Fruit fly (Drosophila melanogaster): ENCODE results near the gene CG3078.

CG3078 gene

DNA sequence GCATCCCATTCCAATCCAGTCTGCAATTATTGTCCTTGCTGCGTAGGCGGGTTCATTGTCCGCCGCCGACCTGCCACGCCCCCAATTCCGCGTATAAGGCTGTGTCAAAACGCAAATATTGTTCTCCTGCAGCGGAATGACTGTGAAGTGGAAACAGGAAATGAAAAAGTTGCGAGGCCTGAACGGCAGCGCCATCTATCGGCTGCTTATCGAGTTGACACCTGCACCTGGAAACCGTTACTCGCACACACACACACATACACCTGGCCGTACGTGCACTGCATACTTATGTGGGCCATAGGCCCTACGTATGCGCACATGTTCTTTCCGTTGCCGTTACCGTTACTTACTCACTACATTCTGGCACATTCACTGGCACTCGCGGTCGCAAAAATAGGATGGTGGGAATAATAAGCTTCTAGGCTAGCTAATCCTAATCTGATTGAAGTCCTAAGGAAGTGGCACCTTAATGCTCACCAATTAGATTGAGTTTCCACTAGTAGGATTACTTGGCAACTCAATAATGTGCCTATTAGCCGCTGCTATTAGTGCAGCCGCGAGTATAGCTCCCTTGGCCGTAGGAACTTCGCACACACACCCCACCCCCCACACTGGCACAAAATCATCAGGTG lies 945 bp downstream of the CG3078 start:
- TF ChIP-seq Sin3A (optimal IDR thresholded peaks at IDR 0.05) = no peak
- TF ChIP-seq insv (optimal IDR thresholded peaks at IDR 0.05) = no peak
- no peak for TF ChIP-seq ttk (optimal IDR thresholded peaks at IDR 0.05)
- TF ChIP-seq Myc (optimal IDR thresholded peaks at IDR 0.05) = no peak
- TF ChIP-seq h (optimal IDR thresholded peaks at IDR 0.05) = no peak
- no peak for TF ChIP-seq psq (optimal IDR thresholded peaks at IDR 0.05)

dm6 chrX:2255035-2255434 lies 4.6 kb downstream of the CG3078 start:
- no peak for TF ChIP-seq Myc (optimal IDR thresholded peaks at IDR 0.05)
- TF ChIP-seq Sin3A (optimal IDR thresholded peaks at IDR 0.05) = no peak
- TF ChIP-seq h (optimal IDR thresholded peaks at IDR 0.05) = no peak
- no peak for TF ChIP-seq insv (optimal IDR thresholded peaks at IDR 0.05)
- TF ChIP-seq ttk (optimal IDR thresholded peaks at IDR 0.05) = no peak
- TF ChIP-seq psq (optimal IDR thresholded peaks at IDR 0.05) = no peak

DNA sequence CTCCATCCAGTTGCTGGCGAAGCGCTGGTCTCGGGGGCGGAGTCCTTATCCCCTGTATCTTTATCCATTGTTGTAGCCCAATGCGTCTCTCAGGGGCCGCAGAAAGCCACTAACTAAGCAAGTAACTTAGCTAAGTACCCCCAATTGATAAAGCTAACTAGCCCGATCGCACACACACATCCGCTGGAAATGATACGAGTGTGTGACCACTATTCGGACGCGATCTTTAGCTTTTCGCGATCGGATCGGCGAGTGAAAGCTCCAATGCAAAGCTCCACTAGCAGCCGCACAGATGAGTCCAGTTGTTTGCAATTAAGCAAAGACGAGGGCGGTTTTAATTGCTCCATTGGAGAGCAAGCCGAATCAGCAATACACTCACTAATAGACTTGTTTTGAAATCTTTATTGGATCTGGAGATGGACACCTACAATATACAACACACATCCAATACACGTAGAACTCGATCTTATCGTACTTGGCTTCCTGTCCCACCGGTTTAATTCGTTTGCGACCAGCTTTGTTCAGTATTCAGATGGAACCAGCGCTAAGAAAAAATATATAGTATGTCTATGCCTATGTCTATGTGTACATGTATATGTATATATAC lies 5.5 kb downstream of the CG3078 start, which contains the start of gene CG3091:
Gene CG3091, minus strand, starts transcription at position 178 of the 607 bp plus-strand sequence.
- no peak for TF ChIP-seq insv (optimal IDR thresholded peaks at IDR 0.05)
- TF ChIP-seq Sin3A (optimal IDR thresholded peaks at IDR 0.05) = no peak
- no peak for TF ChIP-seq h (optimal IDR thresholded peaks at IDR 0.05)
- TF ChIP-seq psq (optimal IDR thresholded peaks at IDR 0.05) = no peak
- no peak for TF ChIP-seq ttk (optimal IDR thresholded peaks at IDR 0.05)
- TF ChIP-seq Myc (optimal IDR thresholded peaks at IDR 0.05) = no peak

dm6 chrX:2251688-2252087 lies 8.0 kb downstream of the CG3078 start, which contains the start of gene CG3191:
Gene CG3191, minus strand, starts transcription at chrX:2251993.
- no peak for TF ChIP-seq Myc (optimal IDR thresholded peaks at IDR 0.05)
- no peak for TF ChIP-seq psq (optimal IDR thresholded peaks at IDR 0.05)
- no peak for TF ChIP-seq insv (optimal IDR thresholded peaks at IDR 0.05)
- TF ChIP-seq ttk (optimal IDR thresholded peaks at IDR 0.05) = no peak
- no peak for TF ChIP-seq Sin3A (optimal IDR thresholded peaks at IDR 0.05)
- TF ChIP-seq h (optimal IDR thresholded peaks at IDR 0.05) = no peak

DNA sequence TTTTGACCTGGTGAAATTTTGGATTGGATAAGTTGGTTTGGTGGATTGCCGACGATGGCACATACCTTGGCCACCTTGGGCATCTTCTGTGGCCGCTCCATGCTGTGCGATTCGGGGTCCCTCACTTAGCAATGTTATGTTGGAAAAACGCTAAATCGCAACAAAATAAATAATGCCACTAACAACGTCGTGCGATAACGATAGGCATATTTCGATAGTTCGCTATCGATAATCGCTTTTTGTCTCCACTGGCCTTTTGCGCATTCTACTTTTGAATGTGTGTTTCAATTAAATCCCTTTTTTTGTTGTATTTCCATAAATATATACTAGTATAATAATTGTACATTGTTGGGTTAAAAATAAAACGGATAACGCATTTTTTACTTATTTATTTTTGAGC lies 9.9 kb downstream of the CG3078 start, which contains the start of gene crn:
Gene crn, minus strand, starts transcription at position 221 of the 400 bp plus-strand sequence.
- no peak for TF ChIP-seq psq (optimal IDR thresholded peaks at IDR 0.05)
- TF ChIP-seq Myc (optimal IDR thresholded peaks at IDR 0.05) = no peak
- no peak for TF ChIP-seq insv (optimal IDR thresholded peaks at IDR 0.05)
- no peak for TF ChIP-seq Sin3A (optimal IDR thresholded peaks at IDR 0.05)
- no peak for TF ChIP-seq ttk (optimal IDR thresholded peaks at IDR 0.05)
- no peak for TF ChIP-seq h (optimal IDR thresholded peaks at IDR 0.05)

dm6 chrX:2245931-2246330 lies 13.7 kb downstream of the CG3078 start, which contains the start of gene Or2a:
Gene Or2a, plus strand, starts transcription at chrX:2246231.
- TF ChIP-seq h (optimal IDR thresholded peaks at IDR 0.05) (no peak), Sin3A (optimal IDR thresholded peaks at IDR 0.05) (no peak), ttk (optimal IDR thresholded peaks at IDR 0.05) (no peak), Myc (optimal IDR thresholded peaks at IDR 0.05) (no peak), insv (optimal IDR thresholded peaks at IDR 0.05) (no peak), psq (optimal IDR thresholded peaks at IDR 0.05) (no peak)

DNA sequence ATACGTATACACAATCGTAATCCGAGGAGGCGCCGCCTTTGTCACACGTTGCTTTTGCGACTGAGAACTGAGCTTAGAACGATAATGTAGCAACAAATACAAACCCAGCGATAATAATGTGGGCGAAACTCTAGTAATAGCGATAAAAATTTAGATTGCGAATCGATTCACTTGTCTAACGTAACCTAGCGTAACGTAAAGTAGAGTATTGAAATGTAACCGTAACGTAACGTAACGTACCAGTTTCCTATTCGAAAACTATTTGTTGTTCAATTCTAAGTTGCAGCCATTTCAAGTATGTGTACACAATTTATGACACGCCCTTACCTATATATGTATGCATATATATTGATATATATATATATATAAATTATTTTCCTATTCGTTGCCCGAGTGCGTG lies 14.9 kb downstream of the CG3078 start:
- TF ChIP-seq psq (optimal IDR thresholded peaks at IDR 0.05) (no peak), h (optimal IDR thresholded peaks at IDR 0.05) (no peak), Myc (optimal IDR thresholded peaks at IDR 0.05) (no peak), Sin3A (optimal IDR thresholded peaks at IDR 0.05) (no peak), insv (optimal IDR thresholded peaks at IDR 0.05) (no peak), ttk (optimal IDR thresholded peaks at IDR 0.05) (no peak)

dm6 chrX:2242897-2243296 lies 16.8 kb downstream of the CG3078 start:
- TF ChIP-seq ttk (optimal IDR thresholded peaks at IDR 0.05) (no peak), Myc (optimal IDR thresholded peaks at IDR 0.05) (no peak), Sin3A (optimal IDR thresholded peaks at IDR 0.05) (no peak), insv (optimal IDR thresholded peaks at IDR 0.05) (no peak), psq (optimal IDR thresholded peaks at IDR 0.05) (no peak), h (optimal IDR thresholded peaks at IDR 0.05) (no peak)

DNA sequence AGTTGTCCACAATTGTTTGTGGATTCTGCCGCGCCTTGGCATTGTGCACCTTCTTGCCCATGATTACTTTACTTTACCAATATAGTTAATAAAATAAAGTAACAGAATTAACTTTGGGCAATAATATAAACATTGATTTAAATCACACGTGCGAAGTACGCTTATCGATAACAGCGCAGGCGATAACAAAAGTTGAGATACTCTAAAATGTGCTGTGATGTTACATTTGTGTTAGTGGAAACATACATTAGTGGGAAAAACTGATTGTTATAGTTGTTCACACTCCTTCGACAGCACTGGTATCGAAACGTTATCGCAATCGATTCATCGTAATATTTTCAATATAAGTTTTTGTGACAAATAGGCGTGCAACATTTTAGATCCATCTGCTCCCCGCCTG lies 17.8 kb downstream of the CG3078 start, which contains the start of gene kz:
Gene kz, minus strand, starts transcription at position 194 of the 400 bp plus-strand sequence.
- TF ChIP-seq psq (optimal IDR thresholded peaks at IDR 0.05) (no peak), insv (optimal IDR thresholded peaks at IDR 0.05) (no peak), ttk (optimal IDR thresholded peaks at IDR 0.05) (no peak), Myc (optimal IDR thresholded peaks at IDR 0.05) (no peak), Sin3A (optimal IDR thresholded peaks at IDR 0.05) (no peak), h (optimal IDR thresholded peaks at IDR 0.05) (no peak)

- TF ChIP-seq Sin3A (optimal IDR thresholded peaks at IDR 0.05) = no peak
- TF ChIP-seq insv (optimal IDR thresholded peaks at IDR 0.05) = no peak
- no peak for TF ChIP-seq ttk (optimal IDR thresholded peaks at IDR 0.05)
- no peak for TF ChIP-seq h (optimal IDR thresholded peaks at IDR 0.05)
- TF ChIP-seq psq (optimal IDR thresholded peaks at IDR 0.05) = no peak
- TF ChIP-seq Myc (optimal IDR thresholded peaks at IDR 0.05) = no peak
Observed at dm6 chrX:2225138-2225537, 34.5 kb downstream of the CG3078 start, which contains the start of gene pcx. Gene pcx, plus strand, starts transcription at chrX:2225296.

DNA sequence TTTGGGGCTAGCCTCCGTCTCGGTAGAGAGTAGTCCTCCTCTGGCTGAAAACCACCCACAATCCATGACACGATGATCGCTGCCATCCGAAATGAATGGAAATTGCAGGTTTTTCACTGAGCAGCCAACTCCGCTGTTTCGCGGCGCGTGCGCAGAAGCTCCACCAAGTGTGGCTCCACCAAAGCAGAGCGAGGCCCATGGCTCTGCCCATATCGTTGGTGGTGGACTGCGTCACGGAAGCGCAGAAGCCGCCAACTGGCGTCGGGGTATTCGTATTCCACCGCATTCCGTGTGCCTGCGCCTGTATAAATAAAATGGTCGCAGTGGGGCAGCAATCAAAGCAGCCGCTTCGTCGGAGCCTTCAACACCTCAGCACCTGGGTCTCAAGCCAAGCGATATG lies 36.2 kb downstream of the CG3078 start, which contains the start of gene CG14052:
Gene CG14052, plus strand, starts transcription at position 301 of the 400 bp plus-strand sequence.
- TF ChIP-seq Myc (optimal IDR thresholded peaks at IDR 0.05) (no peak), Sin3A (optimal IDR thresholded peaks at IDR 0.05) (no peak), insv (optimal IDR thresholded peaks at IDR 0.05) (no peak), psq (optimal IDR thresholded peaks at IDR 0.05) (no peak), ttk (optimal IDR thresholded peaks at IDR 0.05) (no peak)

DNA sequence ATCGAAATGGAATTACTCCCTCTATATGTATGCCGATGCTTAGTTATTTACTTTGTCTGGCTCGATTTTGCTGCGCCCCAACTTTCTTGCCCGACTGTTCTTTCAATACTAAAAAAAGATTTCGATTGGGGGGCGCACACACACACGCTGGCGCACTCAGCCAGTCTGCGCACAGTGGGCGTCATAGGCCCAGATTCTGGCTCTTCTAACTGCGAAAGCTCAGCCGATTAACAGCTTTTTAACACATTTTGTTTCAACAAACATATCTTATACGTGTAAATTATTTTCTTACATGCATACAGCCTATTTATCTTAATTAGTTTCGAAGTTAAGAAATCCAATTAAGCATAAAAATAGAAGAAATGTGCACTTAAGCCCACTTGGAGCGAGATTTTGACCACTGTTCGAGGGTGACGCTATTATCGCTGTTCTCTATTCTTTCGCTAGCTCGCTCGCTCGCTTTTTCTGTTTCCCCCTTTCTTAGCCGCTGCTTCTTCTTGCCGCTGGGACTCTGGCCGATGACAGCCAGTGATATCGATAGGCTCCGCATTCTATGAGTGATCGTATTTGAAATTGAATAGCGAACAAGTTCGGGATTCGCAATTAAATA lies 37.4 kb downstream of the CG3078 start, which contains the start of gene Vinc:
Gene Vinc, minus strand, starts transcription at position 387 of the 610 bp plus-strand sequence.
- TF ChIP-seq Sin3A (optimal IDR thresholded peaks at IDR 0.05) (no peak), h (optimal IDR thresholded peaks at IDR 0.05) (no peak), Myc (optimal IDR thresholded peaks at IDR 0.05) (no peak), ttk (optimal IDR thresholded peaks at IDR 0.05) (no peak), insv (optimal IDR thresholded peaks at IDR 0.05) (no peak), psq (optimal IDR thresholded peaks at IDR 0.05) (no peak)
